Fruit fly (Drosophila melanogaster) whole organism, adult: ENCODE data around the gene CG14969.

Experiments
- CG12768 ChIP-seq: fragments of 200-800 bp; sonication (Bioruptor generic); optimal IDR thresholded peaks from 2 replicates; lab custom pipeline; 2017; ENCODE audit warnings: missing biosample characterization, missing genetic modification characterization, mild to moderate bottlenecking, moderate library complexity, missing genetic modification reagents
- CG1620 ChIP-seq: fragments of 200-800 bp; sonication (Bioruptor generic); optimal IDR thresholded peaks from 2 replicates; lab custom pipeline; 2016; ENCODE audit warnings: missing biosample characterization, missing genetic modification characterization
- CG7045 ChIP-seq: fragments of 200-800 bp; sonication (Bioruptor generic); optimal IDR thresholded peaks from 2 replicates; lab custom pipeline; 2017; ENCODE audit warnings: missing biosample characterization, mild to moderate bottlenecking, missing genetic modification characterization
- CG7101 ChIP-seq: fragments of 200-800 bp; sonication (Bioruptor generic); optimal IDR thresholded peaks from 2 replicates; lab custom pipeline; 2018; ENCODE audit warnings: missing biosample characterization, mild to moderate bottlenecking, missing genetic modification characterization, moderate library complexity
- Clk ChIP-seq: fragments of 200-800 bp; sonication (Bioruptor generic); optimal IDR thresholded peaks from 2 replicates; lab custom pipeline; 2017; ENCODE audit warnings: missing biosample characterization, missing genetic modification characterization
- cnc ChIP-seq, 2 experiments: fragments of >200 bp; optimal IDR thresholded peaks; 2 replicates each; lab custom pipeline; 2017
- kay ChIP-seq: fragments of 200-800 bp; sonication (Bioruptor generic); peaks from one replicate; lab custom pipeline; 2016; ENCODE audit warnings: missing biosample characterization, missing genetic modification characterization, borderline replicate concordance
- toe ChIP-seq: fragments of 200-800 bp; sonication (Bioruptor generic); optimal IDR thresholded peaks from 2 replicates; lab custom pipeline; 2016; ENCODE audit warnings: missing biosample characterization, missing genetic modification characterization

dm6 chr3L:3380225-3381043, 45.7 kb upstream of the CG14969 start:
- TF ChIP-seq CG7101 (tag; lab: Kevin White, UChicago) (no peak), Clk (GFP tag; lab: Kevin White, UChicago) (no peak), CG1620 (GFP tag; lab: Kevin White, UChicago) (no peak), CG7045 (GFP tag; lab: Kevin White, UChicago) (no peak), kay (GFP tag; lab: Kevin White, UChicago) (no peak), CG12768 (GFP tag; lab: Kevin White, UChicago) (no peak), cnc (optimal IDR thresholded peaks at IDR 0.05; lab: Kevin White, UChicago) (no peak), toe (no peak)
